Fruit fly (Drosophila melanogaster) whole organism, pupa: ENCODE results near the gene CG43850.

ENCODE experiments used
- CG12605 ChIP-seq: fragments of 200-800 bp; sonication (Bioruptor generic); IDR thresholded peaks from 2 replicates; pipeline ENCODE4 v1.3.6; 2022; ENCODE audit warnings: missing biosample characterization, missing genetic modification characterization
- CG13204 ChIP-seq: fragments of 200-800 bp; sonication (Bioruptor generic); optimal IDR thresholded peaks from 2 replicates; lab custom pipeline; 2018; ENCODE audit warnings: missing biosample characterization, mild to moderate bottlenecking, missing genetic modification characterization, moderate library complexity

DNA sequence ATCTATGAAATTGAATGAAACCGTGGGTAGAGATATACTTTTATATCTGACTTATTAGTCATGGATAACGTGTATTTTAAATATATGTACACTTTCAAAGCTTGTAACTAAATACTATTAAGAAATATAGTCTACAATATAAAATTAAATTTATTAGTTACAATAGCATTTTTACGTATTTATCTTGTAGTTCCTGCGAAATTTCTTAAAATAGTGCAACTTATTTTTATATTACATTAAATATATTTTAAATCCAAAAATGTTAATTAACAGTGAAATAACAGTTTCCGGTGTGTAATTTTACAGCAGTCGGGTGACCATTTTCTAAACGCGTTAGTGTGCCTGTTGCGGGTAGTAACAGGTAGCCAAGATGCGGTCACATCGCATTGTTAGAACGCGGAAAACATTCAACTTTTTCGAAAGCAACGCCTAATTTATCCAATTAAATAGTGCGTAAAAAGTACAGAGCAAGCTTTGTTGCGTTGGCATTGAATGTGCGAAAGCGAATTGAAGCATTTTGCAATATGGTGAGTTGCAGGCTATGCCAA is 16.5 kb upstream of the CG43850 start, which contains the start of the genes CG10859 and CG7110:
- TF ChIP-seq CG13204 (GFP tag; lab: Kevin White, UChicago) (no peak), CG12605 (GFP tag; lab: Robert Waterston, UW) (no peak)
